Worm (Caenorhabditis elegans) whole organism, L4 larva: ENCODE measurements around the gene R04E5.9.
A peak's percentile ranks its signal among the peaks of the same experiment; 100 is the strongest.

Experiments used
- D1046.2 ChIP-seq: fragments of 200-800 bp; sonication (Bioruptor generic); IDR thresholded peaks from 2 replicates; pipeline ENCODE4 v1.3.6; 2022; ENCODE audit warnings: missing genetic modification characterization, missing compliant biosample characterization
- F10B5.3 ChIP-seq: sonication (generic microtip); optimal IDR thresholded peaks from 2 replicates; lab custom pipeline; 2016; ENCODE audit warnings: mild to moderate bottlenecking, missing genetic modification characterization, missing compliant biosample characterization
- F44E2.7 ChIP-seq: fragments of 200-800 bp; sonication (Bioruptor generic); IDR thresholded peaks from 2 replicates; pipeline ENCODE4 v2.1.2; 2022; ENCODE audit warnings: missing genetic modification characterization, missing compliant biosample characterization
- Y48G9A.11 ChIP-seq: fragments of 200-800 bp; sonication (Bioruptor generic); IDR thresholded peaks from 2 replicates; pipeline ENCODE4 v1.3.6; 2022; ENCODE audit warnings: missing genetic modification reagents, missing genetic modification characterization, missing compliant biosample characterization
- Y5F2A.4 ChIP-seq: fragments of 200-800 bp; sonication (Bioruptor generic); optimal IDR thresholded peaks from 2 replicates; lab custom pipeline; 2018; ENCODE audit warnings: mild to moderate bottlenecking, missing genetic modification characterization, missing compliant biosample characterization
- aha-1 ChIP-seq: fragments of 150-350 bp; peaks from one replicate; lab custom pipeline; 2014; ENCODE audit warnings: missing biosample characterization, missing genetic modification characterization
- ama-1 ChIP-seq: fragments of 150-350 bp; optimal IDR thresholded peaks from 2 replicates; lab custom pipeline; 2014; ENCODE audit warnings: inconsistent platforms, mixed read lengths
- ceh-20 ChIP-seq: fragments of 200-800 bp; sonication (Bioruptor generic); IDR thresholded peaks from 2 replicates; pipeline ENCODE4 v1.3.6; 2022; ENCODE audit warnings: missing genetic modification reagents, missing genetic modification characterization, missing compliant biosample characterization
- ces-1 ChIP-seq: fragments of 150-350 bp; sonication (generic microtip); optimal IDR thresholded peaks from 4 replicates; lab custom pipeline; 2014; ENCODE audit warnings: missing biosample characterization, missing genetic modification reagents, missing genetic modification characterization
- ctbp-1 ChIP-seq: fragments of 200-800 bp; sonication (Bioruptor generic); IDR thresholded peaks from 2 replicates; pipeline ENCODE4 v1.3.6; 2022; ENCODE audit warnings: missing genetic modification reagents, missing genetic modification characterization, missing compliant biosample characterization
- daf-16 ChIP-seq, 3 experiments: sonication (generic microtip); optimal IDR thresholded peaks; 2 replicates each; lab custom pipeline; 2016 to 2017; ENCODE audit warnings: missing genetic modification characterization in 3 of 3, missing genetic modification reagents in 3 of 3, mild to moderate bottlenecking in 2 of 3, missing compliant biosample characterization in 2 of 3, missing biosample characterization in 1 of 3, moderate library complexity in 1 of 3
- daf-19 ChIP-seq: fragments of 200-800 bp; sonication (Bioruptor generic); conservative IDR thresholded peaks from 2 replicates; pipeline ENCODE4 v1.3.6; 2022; ENCODE audit warnings: missing genetic modification characterization, missing compliant biosample characterization
- dmd-6 ChIP-seq: fragments of 200-800 bp; sonication (Bioruptor generic); IDR thresholded peaks from 2 replicates; pipeline ENCODE4 v1.3.6; 2022; ENCODE audit warnings: missing genetic modification reagents, missing genetic modification characterization, missing compliant biosample characterization
- dmd-9 ChIP-seq: fragments of 200-800 bp; sonication (Bioruptor generic); IDR thresholded peaks from 2 replicates; pipeline ENCODE4 v1.3.6; 2022; ENCODE audit warnings: missing genetic modification reagents, missing genetic modification characterization, missing compliant biosample characterization
- duxl-1 ChIP-seq: sonication (generic microtip); optimal IDR thresholded peaks from 2 replicates; lab custom pipeline; 2016; ENCODE audit warnings: mild to moderate bottlenecking, missing genetic modification characterization, moderate library complexity, missing compliant biosample characterization; ENCODE audit not compliant: poor library complexity
- dve-1 ChIP-seq: sonication (generic microtip); optimal IDR thresholded peaks from 2 replicates; lab custom pipeline; 2017; ENCODE audit warnings: antibody characterized with exemption, mild to moderate bottlenecking, missing genetic modification characterization, missing compliant biosample characterization; ENCODE audit not compliant: insufficient read depth
- fkh-10 ChIP-seq: fragments of 150-350 bp; optimal IDR thresholded peaks from 2 replicates; lab custom pipeline; 2014; ENCODE audit warnings: missing biosample characterization, missing genetic modification reagents, missing genetic modification characterization
- hif-1 ChIP-seq, 2 experiments: sonication (generic microtip); optimal IDR thresholded peaks; 2 replicates each; lab custom pipeline; 2016 to 2017; ENCODE audit warnings: missing compliant biosample characterization in 2 of 2, missing genetic modification characterization in 2 of 2, missing genetic modification reagents in 2 of 2, missing genotype in 2 of 2, mild to moderate bottlenecking in 1 of 2
- hlh-30 ChIP-seq: sonication (generic microtip); optimal IDR thresholded peaks from 2 replicates; lab custom pipeline; 2017; ENCODE audit warnings: antibody characterized with exemption, mild to moderate bottlenecking, missing genetic modification characterization, missing compliant biosample characterization; ENCODE audit not compliant: insufficient read depth
- jun-1 ChIP-seq: fragments of 150-350 bp; optimal IDR thresholded peaks from 2 replicates; lab custom pipeline; 2014; ENCODE audit warnings: missing biosample characterization, missing genetic modification reagents, missing genetic modification characterization
- lin-1 ChIP-seq: fragments of 200-800 bp; sonication (Bioruptor generic); IDR thresholded peaks from 2 replicates; pipeline ENCODE4 v1.3.6; 2022; ENCODE audit warnings: missing genetic modification reagents, missing genetic modification characterization, missing compliant biosample characterization
- lin-15B ChIP-seq: fragments of 150-350 bp; sonication (generic microtip); optimal IDR thresholded peaks from 3 replicates; lab custom pipeline; 2014; ENCODE audit warnings: missing biosample characterization, missing genetic modification characterization
- lin-29 ChIP-seq: fragments of 200-800 bp; sonication (Bioruptor generic); IDR thresholded peaks from 2 replicates; pipeline ENCODE4 v1.3.6; 2022; ENCODE audit warnings: missing genetic modification reagents, missing genetic modification characterization, missing compliant biosample characterization
- lin-38 ChIP-seq: fragments of 200-800 bp; sonication (Bioruptor generic); IDR thresholded peaks from 2 replicates; pipeline ENCODE4 v1.3.6; 2022; ENCODE audit warnings: missing genetic modification reagents, missing genetic modification characterization, missing compliant biosample characterization
- lsy-2 ChIP-seq, 2 experiments: fragments of 150-350 bp in 1 of 2; sonication (generic microtip) in 1 of 2; optimal IDR thresholded peaks; 2 replicates each; lab custom pipeline; 2014 to 2017; ENCODE audit warnings: missing biosample characterization in 2 of 2, missing genetic modification characterization in 2 of 2
- mxl-3 ChIP-seq: fragments of 200-800 bp; sonication (Bioruptor generic); optimal IDR thresholded peaks from 2 replicates; lab custom pipeline; 2018; ENCODE audit warnings: mild to moderate bottlenecking, missing genetic modification characterization, missing compliant biosample characterization
- nhr-10 ChIP-seq: fragments of 150-350 bp; optimal IDR thresholded peaks from 2 replicates; lab custom pipeline; 2014; ENCODE audit warnings: missing biosample characterization, missing genetic modification characterization
- nhr-102 ChIP-seq: sonication (generic microtip); optimal IDR thresholded peaks from 2 replicates; lab custom pipeline; 2016; ENCODE audit warnings: mild to moderate bottlenecking, missing genetic modification characterization, moderate library complexity, missing compliant biosample characterization
- nhr-111 ChIP-seq: fragments of 200-800 bp; sonication (Bioruptor generic); optimal IDR thresholded peaks from 2 replicates; lab custom pipeline; 2018; ENCODE audit warnings: mild to moderate bottlenecking, missing genetic modification characterization, missing compliant biosample characterization
- nhr-41 ChIP-seq: fragments of 200-800 bp; sonication (Bioruptor generic); IDR thresholded peaks from 2 replicates; pipeline ENCODE4 v1.3.6; 2022; ENCODE audit warnings: missing genetic modification reagents, missing genetic modification characterization, missing compliant biosample characterization
- nhr-6 ChIP-seq: fragments of 150-350 bp; optimal IDR thresholded peaks from 2 replicates; lab custom pipeline; 2014; ENCODE audit warnings: missing biosample characterization, missing genetic modification characterization
- php-3 ChIP-seq: fragments of 200-800 bp; sonication (Bioruptor generic); IDR thresholded peaks from 2 replicates; pipeline ENCODE4 v1.3.6; 2022; ENCODE audit warnings: missing genetic modification reagents, missing genetic modification characterization, missing compliant biosample characterization
- saeg-2 ChIP-seq: fragments of 200-800 bp; sonication (Bioruptor generic); IDR thresholded peaks from 2 replicates; pipeline ENCODE4 v1.3.6; 2022; ENCODE audit warnings: missing genetic modification reagents, missing genetic modification characterization, missing compliant biosample characterization
- snpc-1.2 ChIP-seq: fragments of 200-800 bp; sonication (Bioruptor generic); IDR thresholded peaks from 2 replicates; pipeline ENCODE4 v1.3.6; 2022; ENCODE audit warnings: missing genetic modification reagents, missing genetic modification characterization, missing compliant biosample characterization
- snpc-4 ChIP-seq: fragments of 150-350 bp; optimal IDR thresholded peaks from 2 replicates; lab custom pipeline; 2014; ENCODE audit warnings: missing biosample characterization, missing genetic modification characterization
- spr-1 ChIP-seq: sonication (generic microtip); optimal IDR thresholded peaks from 2 replicates; lab custom pipeline; 2016; ENCODE audit warnings: mild to moderate bottlenecking, missing genetic modification characterization, missing compliant biosample characterization
- spr-3 ChIP-seq: fragments of 200-800 bp; sonication (Bioruptor generic); optimal IDR thresholded peaks from 2 replicates; lab custom pipeline; 2018; ENCODE audit warnings: mild to moderate bottlenecking, missing genetic modification characterization, missing compliant biosample characterization
- unc-39 ChIP-seq: sonication (generic microtip); optimal IDR thresholded peaks from 2 replicates; lab custom pipeline; 2017; ENCODE audit warnings: missing biosample characterization, missing genetic modification characterization
- unc-62 ChIP-seq, 3 experiments: fragments of 150-350 bp in 1 of 3; sonication (generic microtip); optimal IDR thresholded peaks in 2 of 3; peaks in 1 of 3; 1 replicate in 1 of 3; 2 replicates in 2 of 3; lab custom pipeline; 2014 to 2017; ENCODE audit warnings: missing biosample characterization in 3 of 3, missing genetic modification characterization in 3 of 3, missing genetic modification reagents in 3 of 3, missing genotype in 1 of 3
- vab-7 ChIP-seq: fragments of 200-800 bp; sonication (Bioruptor generic); IDR thresholded peaks from 2 replicates; pipeline ENCODE4 v1.3.6; 2022; ENCODE audit warnings: missing genetic modification reagents, missing genetic modification characterization, missing compliant biosample characterization
- zip-2 ChIP-seq: fragments of 150-350 bp; optimal IDR thresholded peaks from 2 replicates; lab custom pipeline; 2014; ENCODE audit warnings: missing biosample characterization, missing genetic modification characterization

Gene R04E5.9

ce11 chrX:8800355-8800754 is 10.6 kb downstream of the R04E5.9 start:
- TF ChIP-seq ces-1 = no peak
- TF ChIP-seq unc-39 (tag; lab: Kevin White, UChicago) = no peak
- no peak for TF ChIP-seq lsy-2 (tag; optimal IDR thresholded peaks at IDR 0.05; lab: Kevin White, UChicago)
- peak; percentile 91 for TF ChIP-seq aha-1 (tag; lab: Kevin White, UChicago)

ce11 chrX:8799925-8800324 is 11.0 kb downstream of the R04E5.9 start:
- peak in 1 of 2 experiments; percentile 50 for TF ChIP-seq unc-62 (GFP tag; optimal IDR thresholded peaks at IDR 0.05 in 1 of 2; lab: Kevin White, UChicago)
- TF ChIP-seq unc-62 (tag; optimal IDR thresholded peaks at IDR 0.05; lab: Kevin White, UChicago) = no peak
- no peak for TF ChIP-seq nhr-102 (tag; lab: Kevin White, UChicago)
- no peak for TF ChIP-seq nhr-111 (GFP tag; lab: Kevin White, UChicago)
- TF ChIP-seq, all 104 proteins: peak for 1

ce11 chrX:8797653-8798052 is 13.3 kb downstream of the R04E5.9 start:
- no peak for TF ChIP-seq Y48G9A.11 (GFP tag; lab: Robert Waterston, UW)
- TF ChIP-seq nhr-10 (tag; lab: Kevin White, UChicago) = no peak
- TF ChIP-seq unc-62 (GFP tag; optimal IDR thresholded peaks at IDR 0.05 in 1 of 2; lab: Kevin White, UChicago) = peak in 1 of 2 experiments; percentile 95
- no peak for TF ChIP-seq unc-62 (tag; optimal IDR thresholded peaks at IDR 0.05; lab: Kevin White, UChicago)

- TF ChIP-seq lin-29 (GFP tag; lab: Robert Waterston, UW) (no peak), duxl-1 (tag; lab: Kevin White, UChicago) (no peak), ctbp-1 (peak; percentile 52; the same call in 1 of the 2 replicates), spr-3 (GFP tag; lab: Kevin White, UChicago) (no peak), D1046.2 (GFP tag; lab: Robert Waterston, UW) (no peak), nhr-10 (tag; lab: Kevin White, UChicago) (no peak), dmd-9 (GFP tag; lab: Robert Waterston, UW) (no peak), hlh-30 (peak; percentile 65), hif-1 (tag; optimal IDR thresholded peaks at IDR 0.05; lab: Kevin White, UChicago) (no peak), dmd-6 (peak; percentile 57), saeg-2 (no peak), Y5F2A.4 (no peak), aha-1 (tag; lab: Kevin White, UChicago) (peak; percentile 38), nhr-41 (no peak), php-3 (GFP tag; lab: Robert Waterston, UW) (no peak), daf-19 (GFP tag; lab: Robert Waterston, UW) (0 out of 2 replicates have a peak, but pooled peaks have one; percentile 16), lsy-2 (tag; optimal IDR thresholded peaks at IDR 0.05; lab: Kevin White, UChicago) (peak in 1 of 2 experiments; percentile 42), ceh-20 (GFP tag; lab: Robert Waterston, UW) (no peak), unc-62 (GFP tag; optimal IDR thresholded peaks at IDR 0.05 in 1 of 2; lab: Kevin White, UChicago) (peak in 1 of 2 experiments; percentile 91), unc-62 (tag; optimal IDR thresholded peaks at IDR 0.05; lab: Kevin White, UChicago) (no peak), Y48G9A.11 (GFP tag; lab: Robert Waterston, UW) (peak; percentile 16; the same call in 1 of the 2 replicates), lin-15B (tag; lab: Kevin White, UChicago) (no peak), snpc-1.2 (GFP tag; lab: Robert Waterston, UW) (peak; percentile 82), jun-1 (tag; lab: Kevin White, UChicago) (no peak), spr-1 (no peak), zip-2 (tag; lab: Kevin White, UChicago) (no peak), fkh-10 (GFP tag; lab: Kevin White, UChicago) (no peak), F44E2.7 (GFP tag; lab: Robert Waterston, UW) (0 out of 2 replicates have a peak, but pooled peaks have one; percentile 42), mxl-3 (GFP tag; lab: Kevin White, UChicago) (peak; percentile 34), lin-38 (GFP tag; lab: Robert Waterston, UW) (peak; percentile 62), F10B5.3 (tag; lab: Kevin White, UChicago) (no peak), nhr-6 (tag; lab: Kevin White, UChicago) (no peak), snpc-4 (tag; lab: Kevin White, UChicago) (no peak), vab-7 (GFP tag; lab: Robert Waterston, UW) (peak; percentile 57; the same call in 1 of the 2 replicates), dve-1 (peak; percentile 48), daf-16 (GFP tag; optimal IDR thresholded peaks at IDR 0.05; lab: Kevin White, UChicago) (no peak), daf-16 (tag; optimal IDR thresholded peaks at IDR 0.05; lab: Kevin White, UChicago) (peak; percentile 66), lin-1 (GFP tag; lab: Robert Waterston, UW) (0 out of 2 replicates have a peak, but pooled peaks have one; percentile 27), ama-1 (no peak)
Observed at ce11 chrX:8796699-8797282, 14.2 kb downstream of the R04E5.9 start, which contains the start of gene R04E5.7. TSS of gene R04E5.7 (minus strand) at chrX:8797262.
